Worm (Caenorhabditis elegans) whole organism, L4/young adult: ENCODE data around the gene R10D12.6.

Experiments
- W03F9.2 ChIP-seq: fragments of 150-350 bp; optimal IDR thresholded peaks from 2 replicates; lab custom pipeline; 2014; ENCODE audit warnings: missing biosample characterization, missing genetic modification characterization
- dao-5 ChIP-seq: sonication (generic microtip); optimal IDR thresholded peaks from 2 replicates; lab custom pipeline; 2016; ENCODE audit warnings: missing genotype, missing genetic modification characterization, moderate library complexity, missing compliant biosample characterization
- him-1 ChIP-seq: sonication (generic microtip); optimal IDR thresholded peaks from 2 replicates; lab custom pipeline; 2016; ENCODE audit warnings: missing genotype, missing genetic modification reagents, missing genetic modification characterization, missing compliant biosample characterization

DNA sequence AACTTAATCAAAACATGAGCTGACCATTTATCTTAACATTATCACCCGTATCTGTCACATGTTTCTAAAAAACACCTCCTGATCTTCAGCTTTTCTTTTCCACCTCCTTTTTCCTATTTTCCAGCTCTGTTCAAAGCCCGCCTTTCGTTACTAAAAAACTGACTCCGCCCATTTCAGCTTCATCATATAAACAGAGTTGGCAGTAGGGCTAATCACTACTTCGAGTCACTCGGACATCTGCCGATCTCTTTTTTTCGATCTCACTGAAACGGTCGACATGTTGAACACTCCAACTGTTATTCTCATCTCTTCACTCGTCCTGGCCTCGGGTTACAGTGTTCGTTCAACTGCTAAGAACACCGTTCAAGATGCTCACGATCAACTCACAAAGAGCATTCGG lies 43.4 kb downstream of the R10D12.6 start, which contains the start of gene droe-4:
- TF ChIP-seq him-1 (tag; lab: Kevin White, UChicago): no peak
- no peak for TF ChIP-seq W03F9.2
- TF ChIP-seq dao-5: no peak
